Worm (Caenorhabditis elegans): Measurements from ENCODE around the gene Y51H7C.7.

DNA sequence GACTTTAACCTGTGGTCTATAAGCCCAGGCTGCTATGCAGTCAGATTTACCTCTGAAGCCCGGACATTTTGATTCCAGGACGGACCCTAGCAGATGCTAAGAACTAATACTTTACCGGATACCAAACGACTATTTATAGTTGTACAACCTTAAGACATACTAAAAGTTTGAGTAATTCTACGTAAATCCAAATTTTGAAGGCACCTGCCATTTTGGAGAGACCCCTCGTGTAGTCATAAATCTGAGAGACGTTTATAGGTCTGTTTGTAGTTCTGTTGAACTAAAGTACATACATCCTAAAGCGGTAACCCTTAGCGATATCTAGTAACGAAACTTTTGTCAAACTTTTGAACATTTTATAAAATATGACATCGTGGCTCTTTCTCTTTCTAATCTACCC is 4.0 kb upstream of the Y51H7C.7 start, which contains the start of gene F54D12.2:
- TF ChIP-seq T23F11.4 (GFP tag; optimal IDR thresholded peaks at IDR 0.05) (no peak), hlh-30 (tag; optimal IDR thresholded peaks at IDR 0.05; ENCODE audit: insufficient read depth) (no peak), unc-86 (tag; optimal IDR thresholded peaks at IDR 0.05) (no peak), ref-2 (tag; optimal IDR thresholded peaks at IDR 0.05) (no peak), rnt-1 (tag; optimal IDR thresholded peaks at IDR 0.05) (no peak), ttx-3 (tag; optimal IDR thresholded peaks at IDR 0.05) (no peak), ceh-34 (tag; optimal IDR thresholded peaks at IDR 0.05) (no peak), ama-1 (optimal IDR thresholded peaks at IDR 0.05) (no peak)
